Fruit fly (Drosophila melanogaster) whole organism, embryonic: Measurements from ENCODE around the gene Spn38F.

ENCODE experiments used
- Antp ChIP-seq: fragments of 200-800 bp; sonication (Bioruptor generic); optimal IDR thresholded peaks from 3 replicates; lab custom pipeline; 2016; ENCODE audit warnings: missing biosample characterization, missing genetic modification characterization
- C15 ChIP-seq: fragments of 200-800 bp; sonication (Bioruptor generic); IDR thresholded peaks from 3 replicates; pipeline ENCODE4 v1.3.6; 2022; ENCODE audit warnings: missing biosample characterization, missing genetic modification characterization
- CG11085 ChIP-seq: fragments of 200-800 bp; sonication (Bioruptor generic); IDR thresholded peaks from 2 replicates; pipeline ENCODE4 v1.3.6; 2022; ENCODE audit warnings: missing biosample characterization, missing genetic modification characterization
- CG1233 ChIP-seq: fragments of 200-800 bp; sonication (Bioruptor generic); optimal IDR thresholded peaks from 4 replicates; lab custom pipeline; 2018; ENCODE audit warnings: missing biosample characterization, mild to moderate bottlenecking, missing genetic modification characterization
- CG12769 ChIP-seq: fragments of 200-800 bp; sonication (Bioruptor generic); optimal IDR thresholded peaks from 2 replicates; lab custom pipeline; 2019; ENCODE audit warnings: missing biosample characterization, mild to moderate bottlenecking, missing genetic modification characterization, moderate library complexity
- CG16863 ChIP-seq: fragments of 200-800 bp; sonication (Bioruptor generic); optimal IDR thresholded peaks from 3 replicates; lab custom pipeline; 2016; ENCODE audit warnings: missing biosample characterization, missing genetic modification characterization
- CG17385 ChIP-seq: fragments of 200-800 bp; sonication (Bioruptor generic); optimal IDR thresholded peaks from 3 replicates; lab custom pipeline; 2018; ENCODE audit warnings: missing biosample characterization, mild to moderate bottlenecking, missing genetic modification characterization
- CG2712 ChIP-seq: fragments of 200-800 bp; optimal IDR thresholded peaks from 3 replicates; lab custom pipeline; 2019; ENCODE audit warnings: missing biosample characterization, mild to moderate bottlenecking, missing genetic modification characterization, moderate library complexity
- CG30020 ChIP-seq: fragments of 200-800 bp; optimal IDR thresholded peaks from 2 replicates; lab custom pipeline; 2019; ENCODE audit warnings: missing biosample characterization, mild to moderate bottlenecking, missing genetic modification characterization, moderate library complexity
- CG30403 ChIP-seq: fragments of 200-800 bp; sonication (Bioruptor generic); optimal IDR thresholded peaks from 3 replicates; lab custom pipeline; 2016; ENCODE audit warnings: missing biosample characterization, missing genetic modification characterization
- CG31388 ChIP-seq: fragments of 200-800 bp; sonication (Bioruptor generic); optimal IDR thresholded peaks from 2 replicates; lab custom pipeline; 2016; ENCODE audit warnings: missing biosample characterization, missing genetic modification characterization
- CG34376 ChIP-seq: fragments of 200-800 bp; sonication (Bioruptor generic); optimal IDR thresholded peaks from 2 replicates; lab custom pipeline; 2018; ENCODE audit warnings: missing biosample characterization, mild to moderate bottlenecking, missing genetic modification characterization
- CG3726 ChIP-seq: fragments of 200-800 bp; sonication (Bioruptor generic); IDR thresholded peaks from 3 replicates; pipeline ENCODE4, ENCODE4 v1.3.6; 2022; ENCODE audit warnings: missing biosample characterization, missing genetic modification characterization
- CG4328 ChIP-seq: fragments of 200-800 bp; sonication (Bioruptor generic); optimal IDR thresholded peaks from 3 replicates; lab custom pipeline; 2017; ENCODE audit warnings: missing biosample characterization, missing genetic modification reagents, missing genetic modification characterization
- CG4730 ChIP-seq: fragments of 200-800 bp; sonication (Bioruptor generic); IDR thresholded peaks from 2 replicates; pipeline ENCODE4 v1.3.6; 2022; ENCODE audit warnings: missing biosample characterization, missing genetic modification characterization
- CG8290 ChIP-seq, 3 experiments: fragments of 200-800 bp; sonication (Bioruptor generic); optimal IDR thresholded peaks; 2 replicates each; lab custom pipeline; 2016 to 2019; ENCODE audit warnings: missing biosample characterization in 3 of 3, missing genetic modification characterization in 3 of 3, mild to moderate bottlenecking in 2 of 3, moderate library complexity in 1 of 3
- CG9817 ChIP-seq: fragments of 200-800 bp; sonication (Bioruptor generic); optimal IDR thresholded peaks from 2 replicates; lab custom pipeline; 2018; ENCODE audit warnings: missing biosample characterization, mild to moderate bottlenecking, missing genetic modification characterization, moderate library complexity
- Dad ChIP-seq: fragments of 200-800 bp; sonication (Bioruptor generic); optimal IDR thresholded peaks from 3 replicates; lab custom pipeline; 2016; ENCODE audit warnings: missing biosample characterization, missing genetic modification characterization
- Dip3 ChIP-seq: fragments of 200-800 bp; sonication (Bioruptor generic); optimal IDR thresholded peaks from 3 replicates; lab custom pipeline; 2016; ENCODE audit warnings: missing biosample characterization, missing genetic modification characterization
- Doc3 ChIP-seq: fragments of 200-800 bp; sonication (Bioruptor generic); IDR thresholded peaks from 3 replicates; pipeline ENCODE4 v1.3.6; 2022; ENCODE audit warnings: missing biosample characterization, missing genetic modification characterization; ENCODE audit not compliant: partially characterized antibody
- ERR ChIP-seq: fragments of 200-800 bp; sonication (Bioruptor generic); optimal IDR thresholded peaks from 2 replicates; lab custom pipeline; 2016; ENCODE audit warnings: missing biosample characterization, missing genetic modification characterization
- HLH3B ChIP-seq: fragments of 200-800 bp; sonication (Bioruptor generic); IDR thresholded peaks from 2 replicates; pipeline ENCODE4 v1.3.6; 2022; ENCODE audit warnings: missing biosample characterization, missing genetic modification characterization
- HLH54F ChIP-seq: fragments of 200-800 bp; sonication (Bioruptor generic); optimal IDR thresholded peaks from 3 replicates; lab custom pipeline; 2016; ENCODE audit warnings: missing biosample characterization, missing genetic modification characterization
- HLHmδ ChIP-seq: fragments of 200-800 bp; sonication (Bioruptor generic); optimal IDR thresholded peaks from 2 replicates; lab custom pipeline; 2018; ENCODE audit warnings: missing biosample characterization, mild to moderate bottlenecking, missing genetic modification characterization, moderate library complexity
- Hmx ChIP-seq: fragments of 200-800 bp; sonication (Bioruptor generic); optimal IDR thresholded peaks from 2 replicates; lab custom pipeline; 2016; ENCODE audit warnings: missing biosample characterization, missing genetic modification characterization
- Hr39 ChIP-seq: fragments of >200 bp; optimal IDR thresholded peaks from 2 replicates; lab custom pipeline; 2017
- Hr51 ChIP-seq, 2 experiments: fragments of 200-800 bp; sonication (Bioruptor generic); optimal IDR thresholded peaks; 2 replicates in 1 of 2; 3 replicates in 1 of 2; lab custom pipeline; 2016 to 2018; ENCODE audit warnings: missing biosample characterization in 2 of 2, missing genetic modification characterization in 2 of 2, mild to moderate bottlenecking in 1 of 2, moderate library complexity in 1 of 2
- PHDP ChIP-seq: fragments of 200-800 bp; sonication (Bioruptor generic); optimal IDR thresholded peaks from 3 replicates; lab custom pipeline; 2018; ENCODE audit warnings: missing biosample characterization, mild to moderate bottlenecking, missing genetic modification characterization, moderate library complexity
- Ravus ChIP-seq: fragments of 200-800 bp; sonication (Bioruptor generic); IDR thresholded peaks from 2 replicates; pipeline ENCODE4 v1.3.6; 2022; ENCODE audit warnings: missing biosample characterization, missing genetic modification characterization
- Spps ChIP-seq: fragments of 200-800 bp; sonication (Bioruptor generic); optimal IDR thresholded peaks from 2 replicates; lab custom pipeline; 2018; ENCODE audit warnings: missing biosample characterization, mild to moderate bottlenecking, missing genetic modification characterization
- ac ChIP-seq: fragments of 200-800 bp; sonication (Bioruptor generic); optimal IDR thresholded peaks from 3 replicates; lab custom pipeline; 2017; ENCODE audit warnings: missing biosample characterization, mild to moderate bottlenecking, missing genetic modification characterization
- ara ChIP-seq: fragments of 200-800 bp; sonication (Bioruptor generic); IDR thresholded peaks from 2 replicates; pipeline ENCODE4 v1.3.6; 2022; ENCODE audit warnings: missing biosample characterization, missing genetic modification characterization
- az2 ChIP-seq: fragments of 200-800 bp; sonication (Bioruptor generic); optimal IDR thresholded peaks from 3 replicates; lab custom pipeline; 2016; ENCODE audit warnings: missing biosample characterization, missing genetic modification characterization
- crc ChIP-seq: fragments of 200-800 bp; sonication (Bioruptor generic); optimal IDR thresholded peaks from 2 replicates; lab custom pipeline; 2016; ENCODE audit warnings: missing biosample characterization, missing genetic modification characterization
- crol ChIP-seq: fragments of 200-800 bp; sonication (Bioruptor generic); IDR thresholded peaks from 2 replicates; pipeline ENCODE4 v1.3.6; 2022; ENCODE audit warnings: missing biosample characterization, missing genetic modification characterization
- dimm ChIP-seq: fragments of 200-800 bp; sonication (Bioruptor generic); IDR thresholded peaks from 2 replicates; pipeline ENCODE4 v1.3.6; 2022; ENCODE audit warnings: missing biosample characterization, missing genetic modification characterization
- dpn ChIP-seq, 2 experiments: fragments of 200-800 bp; sonication (Bioruptor generic); optimal IDR thresholded peaks; 3 replicates each; lab custom pipeline; 2016; ENCODE audit warnings: missing biosample characterization in 2 of 2, missing genetic modification characterization in 2 of 2
- esg ChIP-seq: fragments of 200-800 bp; sonication (Bioruptor generic); conservative IDR thresholded peaks from 2 replicates; pipeline ENCODE4 v1.3.6; 2022; ENCODE audit warnings: missing biosample characterization, missing genetic modification characterization
- exex ChIP-seq: fragments of 200-800 bp; sonication (Bioruptor generic); optimal IDR thresholded peaks from 4 replicates; lab custom pipeline; 2018; ENCODE audit warnings: missing biosample characterization, mild to moderate bottlenecking, missing genetic modification characterization, moderate library complexity
- gro ChIP-seq: fragments of 200-800 bp; sonication (Bioruptor generic); optimal IDR thresholded peaks from 2 replicates; lab custom pipeline; 2016; ENCODE audit warnings: missing biosample characterization, missing genetic modification characterization
- kni ChIP-seq: fragments of 200-800 bp; sonication (Bioruptor generic); optimal IDR thresholded peaks from 3 replicates; lab custom pipeline; 2017; ENCODE audit warnings: mild to moderate bottlenecking, missing biosample characterization, missing genetic modification reagents, missing genetic modification characterization
- lab ChIP-seq: fragments of 200-800 bp; sonication (Bioruptor generic); optimal IDR thresholded peaks from 3 replicates; lab custom pipeline; 2017; ENCODE audit warnings: missing biosample characterization, missing genetic modification characterization, mild to moderate bottlenecking, moderate library complexity, missing genetic modification reagents
- prd ChIP-seq, 3 experiments: fragments of >200 bp in 2 of 3; fragments of 200-800 bp in 1 of 3; sonication (Bioruptor generic) in 1 of 3; optimal IDR thresholded peaks in 2 of 3; IDR thresholded peaks in 1 of 3; 2 replicates in 2 of 3; 3 replicates in 1 of 3; pipeline versions ENCODE4 v1.3.6 to Lab custom; 2017 to 2022; ENCODE audit warnings: missing biosample characterization in 1 of 3, missing genetic modification characterization in 1 of 3
- ro ChIP-seq: fragments of 200-800 bp; sonication (Bioruptor generic); IDR thresholded peaks from 2 replicates; pipeline ENCODE4 v1.3.6; 2022; ENCODE audit warnings: missing biosample characterization, missing genetic modification characterization
- tgo ChIP-seq: fragments of 200-800 bp; sonication (Bioruptor generic); IDR thresholded peaks from 3 replicates; pipeline ENCODE4 v1.3.6; 2022; ENCODE audit warnings: missing biosample characterization, missing genetic modification characterization
- unpg ChIP-seq: fragments of 200-800 bp; sonication (Bioruptor generic); optimal IDR thresholded peaks from 3 replicates; lab custom pipeline; 2018; ENCODE audit warnings: missing biosample characterization, mild to moderate bottlenecking, missing genetic modification characterization, moderate library complexity
- vnd ChIP-seq: fragments of 200-800 bp; sonication (Bioruptor generic); IDR thresholded peaks from 3 replicates; pipeline ENCODE4 v1.3.6; 2022; ENCODE audit warnings: missing biosample characterization, missing genetic modification characterization; ENCODE audit not compliant: partially characterized antibody
- zfh1 ChIP-seq: fragments of 200-800 bp; sonication (Bioruptor generic); IDR thresholded peaks from 3 replicates; pipeline ENCODE4 v1.3.6; 2022; ENCODE audit warnings: missing biosample characterization, missing genetic modification characterization

The Spn38F gene

dm6 chr2L:20807617-20808509, 29.9 kb downstream of the Spn38F start (continued):
- no peak for TF ChIP-seq ro
- peak; percentile 56 for TF ChIP-seq crc (GFP tag; lab: Kevin White, UChicago)
- TF ChIP-seq CG1233: peak; percentile 51
- peak; percentile 78 for TF ChIP-seq lab (GFP tag; lab: Kevin White, UChicago)
- TF ChIP-seq CG4730: peak; percentile 37; the same call in 1 of the 2 replicates
- TF ChIP-seq CG12769 (tag; lab: Kevin White, UChicago): no peak
- TF ChIP-seq CG2712 (tag; lab: Kevin White, UChicago): peak; percentile 56
- no peak for TF ChIP-seq Dip3 (GFP tag; lab: Kevin White, UChicago)
- no peak for TF ChIP-seq Spps (tag; lab: Kevin White, UChicago)
- TF ChIP-seq CG31388 (GFP tag; lab: Kevin White, UChicago): no peak
- peak; percentile 24 for TF ChIP-seq gro (GFP tag; lab: Kevin White, UChicago)
- TF ChIP-seq Ravus: no peak; the same call in 1 of the 2 replicates
- TF ChIP-seq crol (GFP tag; lab: Robert Waterston, UW): peak; percentile 80
- TF ChIP-seq CG30403: peak; percentile 34
- no peak for TF ChIP-seq Hr39
- TF ChIP-seq kni (GFP tag; lab: Kevin White, UChicago): no peak
- peak; percentile 66 for TF ChIP-seq PHDP (tag; lab: Kevin White, UChicago)
- no peak for TF ChIP-seq ac
- TF ChIP-seq dimm (GFP tag; lab: Robert Waterston, UW): no peak
- TF ChIP-seq CG34376: peak; percentile 14
- TF ChIP-seq Dad (GFP tag; lab: Kevin White, UChicago): no peak
- peak; percentile 67; the same call in 2 of the 3 replicates for TF ChIP-seq tgo (GFP tag; lab: Robert Waterston, UW)
- no peak for TF ChIP-seq prd (optimal IDR thresholded peaks at IDR 0.05; lab: Kevin White, UChicago)
- TF ChIP-seq prd (GFP tag; IDR thresholded peaks at IDR 0.05; lab: Robert Waterston, UW): peak; percentile 54; the same call in 2 of the 3 replicates
- 0 out of 3 replicates have a peak, but pooled peaks have one; percentile 12 for TF ChIP-seq CG3726 (GFP tag; lab: Robert Waterston, UW)
- peak; percentile 53 for TF ChIP-seq unpg (GFP tag; lab: Kevin White, UChicago)
- no peak for TF ChIP-seq HLH54F
- TF ChIP-seq Doc3 (GFP tag; lab: Robert Waterston, UW): no peak
- TF ChIP-seq CG9817 (tag; lab: Kevin White, UChicago): peak; percentile 47
- TF ChIP-seq HLH3B (GFP tag; lab: Robert Waterston, UW): peak; percentile 33; the same call in 1 of the 2 replicates
- peak in 1 of 2 experiments; percentile 4 for TF ChIP-seq dpn (GFP tag; optimal IDR thresholded peaks at IDR 0.05; lab: Kevin White, UChicago)
- peak; percentile 56; the same call in 2 of the 3 replicates for TF ChIP-seq zfh1
- no peak for TF ChIP-seq CG8290 (GFP tag; optimal IDR thresholded peaks at IDR 0.05; lab: Kevin White, UChicago)
- peak in 1 of 2 experiments; percentile 4 for TF ChIP-seq CG8290 (tag; optimal IDR thresholded peaks at IDR 0.05; lab: Kevin White, UChicago)
- peak; percentile 53 for TF ChIP-seq esg (GFP tag; lab: Robert Waterston, UW)
- TF ChIP-seq C15 (GFP tag; lab: Robert Waterston, UW): no peak
- no peak for TF ChIP-seq Antp (GFP tag; lab: Kevin White, UChicago)
- peak; percentile 16 for TF ChIP-seq exex (tag; lab: Kevin White, UChicago)
- no peak for TF ChIP-seq ERR (GFP tag; lab: Kevin White, UChicago)
- 0 out of 2 replicates have a peak, but pooled peaks have one; percentile 29 for TF ChIP-seq CG11085 (GFP tag; lab: Robert Waterston, UW)
- no peak for TF ChIP-seq HLHmδ (GFP tag; lab: Kevin White, UChicago)
- no peak for TF ChIP-seq CG16863
- no peak for TF ChIP-seq Hmx
- peak; percentile 31 for TF ChIP-seq CG17385 (GFP tag; lab: Kevin White, UChicago)
- no peak for TF ChIP-seq CG30020 (tag; lab: Kevin White, UChicago)
- no peak for TF ChIP-seq ara (GFP tag; lab: Robert Waterston, UW)
- peak; percentile 6 to 68 for TF ChIP-seq Hr51 (GFP tag; optimal IDR thresholded peaks at IDR 0.05; lab: Kevin White, UChicago)
- peak; percentile 35 for TF ChIP-seq az2 (GFP tag; lab: Kevin White, UChicago)
- no peak for TF ChIP-seq vnd (GFP tag; lab: Robert Waterston, UW)
- TF ChIP-seq CG4328 (GFP tag; lab: Kevin White, UChicago): no peak
